Worm (Caenorhabditis elegans) whole organism, L4 larva: Measurements from ENCODE around the gene nlp-57.

Source experiments
- F10B5.3 ChIP-seq: sonication (generic microtip); optimal IDR thresholded peaks from 2 replicates; lab custom pipeline; 2016; ENCODE audit warnings: mild to moderate bottlenecking, missing genetic modification characterization, missing compliant biosample characterization
- F26F4.8 ChIP-seq: fragments of 200-800 bp; sonication (Bioruptor generic); conservative IDR thresholded peaks from 2 replicates; pipeline ENCODE4 v1.3.6; 2022; ENCODE audit warnings: missing genetic modification characterization, missing compliant biosample characterization
- aha-1 ChIP-seq: fragments of 150-350 bp; peaks from one replicate; lab custom pipeline; 2014; ENCODE audit warnings: missing biosample characterization, missing genetic modification characterization
- attf-4 ChIP-seq: sonication (generic microtip); optimal IDR thresholded peaks from 3 replicates; lab custom pipeline; 2017; ENCODE audit warnings: missing biosample characterization, missing genetic modification characterization
- ceh-28 ChIP-seq: fragments of 150-350 bp; optimal IDR thresholded peaks from 2 replicates; lab custom pipeline; 2014; ENCODE audit warnings: missing biosample characterization, missing genetic modification reagents, missing genetic modification characterization
- ces-1 ChIP-seq: fragments of 150-350 bp; sonication (generic microtip); optimal IDR thresholded peaks from 4 replicates; lab custom pipeline; 2014; ENCODE audit warnings: missing biosample characterization, missing genetic modification reagents, missing genetic modification characterization
- daf-16 ChIP-seq, 3 experiments: sonication (generic microtip); optimal IDR thresholded peaks; 2 replicates each; lab custom pipeline; 2016 to 2017; ENCODE audit warnings: missing genetic modification characterization in 3 of 3, missing genetic modification reagents in 3 of 3, mild to moderate bottlenecking in 2 of 3, missing compliant biosample characterization in 2 of 3, missing biosample characterization in 1 of 3, moderate library complexity in 1 of 3
- dmd-6 ChIP-seq: fragments of 200-800 bp; sonication (Bioruptor generic); IDR thresholded peaks from 2 replicates; pipeline ENCODE4 v1.3.6; 2022; ENCODE audit warnings: missing genetic modification reagents, missing genetic modification characterization, missing compliant biosample characterization
- dmd-9 ChIP-seq: fragments of 200-800 bp; sonication (Bioruptor generic); IDR thresholded peaks from 2 replicates; pipeline ENCODE4 v1.3.6; 2022; ENCODE audit warnings: missing genetic modification reagents, missing genetic modification characterization, missing compliant biosample characterization
- dve-1 ChIP-seq: sonication (generic microtip); optimal IDR thresholded peaks from 2 replicates; lab custom pipeline; 2017; ENCODE audit warnings: antibody characterized with exemption, mild to moderate bottlenecking, missing genetic modification characterization, missing compliant biosample characterization; ENCODE audit not compliant: insufficient read depth
- egl-27 ChIP-seq: sonication (generic microtip); optimal IDR thresholded peaks from 3 replicates; lab custom pipeline; 2017; ENCODE audit warnings: missing biosample characterization, missing genetic modification reagents, missing genetic modification characterization
- fkh-10 ChIP-seq: fragments of 150-350 bp; optimal IDR thresholded peaks from 2 replicates; lab custom pipeline; 2014; ENCODE audit warnings: missing biosample characterization, missing genetic modification reagents, missing genetic modification characterization
- hif-1 ChIP-seq, 2 experiments: sonication (generic microtip); optimal IDR thresholded peaks; 2 replicates each; lab custom pipeline; 2016 to 2017; ENCODE audit warnings: missing compliant biosample characterization in 2 of 2, missing genetic modification characterization in 2 of 2, missing genetic modification reagents in 2 of 2, missing genotype in 2 of 2, mild to moderate bottlenecking in 1 of 2
- hlh-11 ChIP-seq: fragments of 200-800 bp; sonication (Bioruptor generic); optimal IDR thresholded peaks from 2 replicates; lab custom pipeline; 2018; ENCODE audit warnings: mild to moderate bottlenecking, missing genetic modification characterization, missing compliant biosample characterization
- hlh-30 ChIP-seq: sonication (generic microtip); optimal IDR thresholded peaks from 2 replicates; lab custom pipeline; 2017; ENCODE audit warnings: antibody characterized with exemption, mild to moderate bottlenecking, missing genetic modification characterization, missing compliant biosample characterization; ENCODE audit not compliant: insufficient read depth
- mdl-1 ChIP-seq, 2 experiments: fragments of 150-350 bp in 1 of 2; sonication (generic microtip) in 1 of 2; optimal IDR thresholded peaks; 2 replicates each; lab custom pipeline; 2014 to 2017; ENCODE audit warnings: missing biosample characterization in 2 of 2, missing genetic modification characterization in 2 of 2
- mep-1 ChIP-seq: fragments of 150-350 bp; sonication (generic microtip); optimal IDR thresholded peaks from 3 replicates; lab custom pipeline; 2014; ENCODE audit warnings: missing biosample characterization, missing genetic modification characterization
- mxl-3 ChIP-seq: fragments of 200-800 bp; sonication (Bioruptor generic); optimal IDR thresholded peaks from 2 replicates; lab custom pipeline; 2018; ENCODE audit warnings: mild to moderate bottlenecking, missing genetic modification characterization, missing compliant biosample characterization
- nhr-10 ChIP-seq: fragments of 150-350 bp; optimal IDR thresholded peaks from 2 replicates; lab custom pipeline; 2014; ENCODE audit warnings: missing biosample characterization, missing genetic modification characterization
- nhr-11 ChIP-seq: fragments of 150-350 bp; optimal IDR thresholded peaks from 2 replicates; lab custom pipeline; 2014; ENCODE audit warnings: missing biosample characterization, missing genetic modification characterization
- nhr-111 ChIP-seq: fragments of 200-800 bp; sonication (Bioruptor generic); optimal IDR thresholded peaks from 2 replicates; lab custom pipeline; 2018; ENCODE audit warnings: mild to moderate bottlenecking, missing genetic modification characterization, missing compliant biosample characterization
- nhr-25 ChIP-seq: sonication (generic microtip); optimal IDR thresholded peaks from 2 replicates; lab custom pipeline; 2017; ENCODE audit warnings: missing genetic modification characterization, mild to moderate bottlenecking, missing compliant biosample characterization, antibody characterized with exemption, moderate library complexity, borderline replicate concordance; ENCODE audit not compliant: insufficient read depth
- nhr-28 ChIP-seq: fragments of 150-350 bp; optimal IDR thresholded peaks from 2 replicates; lab custom pipeline; 2014; ENCODE audit warnings: missing biosample characterization, missing genetic modification characterization
- nhr-41 ChIP-seq: fragments of 200-800 bp; sonication (Bioruptor generic); IDR thresholded peaks from 2 replicates; pipeline ENCODE4 v1.3.6; 2022; ENCODE audit warnings: missing genetic modification reagents, missing genetic modification characterization, missing compliant biosample characterization
- nhr-42 ChIP-seq: fragments of 200-800 bp; sonication (Bioruptor generic); IDR thresholded peaks from 2 replicates; pipeline ENCODE4 v1.3.6; 2022; ENCODE audit warnings: missing genetic modification characterization, missing compliant biosample characterization
- nhr-48 ChIP-seq: sonication (generic microtip); optimal IDR thresholded peaks from 2 replicates; lab custom pipeline; 2016; ENCODE audit warnings: mild to moderate bottlenecking, missing genetic modification characterization, missing compliant biosample characterization
- nhr-77 ChIP-seq: fragments of 150-350 bp; optimal IDR thresholded peaks from 2 replicates; lab custom pipeline; 2014; ENCODE audit warnings: missing biosample characterization, missing genetic modification characterization
- pha-4 ChIP-seq, 2 experiments: fragments of 150-350 bp in 1 of 2; fragments of 200-800 bp in 1 of 2; sonication (Bioruptor generic) in 1 of 2; IDR thresholded peaks in 1 of 2; optimal IDR thresholded peaks in 1 of 2; 2 replicates each; pipeline versions ENCODE4 v1.3.6 to Lab custom; 2014 to 2022; ENCODE audit warnings: missing genetic modification characterization in 2 of 2, missing genetic modification reagents in 2 of 2, missing biosample characterization in 1 of 2, missing compliant biosample characterization in 1 of 2
- php-3 ChIP-seq: fragments of 200-800 bp; sonication (Bioruptor generic); IDR thresholded peaks from 2 replicates; pipeline ENCODE4 v1.3.6; 2022; ENCODE audit warnings: missing genetic modification reagents, missing genetic modification characterization, missing compliant biosample characterization
- pqm-1 ChIP-seq: sonication (generic microtip); optimal IDR thresholded peaks from 2 replicates; lab custom pipeline; 2017; ENCODE audit warnings: missing biosample characterization, missing genetic modification characterization
- rbr-2 ChIP-seq: sonication (generic microtip); optimal IDR thresholded peaks from 2 replicates; lab custom pipeline; 2016; ENCODE audit warnings: missing genotype, missing genetic modification characterization, missing compliant biosample characterization
- saeg-2 ChIP-seq: fragments of 200-800 bp; sonication (Bioruptor generic); IDR thresholded peaks from 2 replicates; pipeline ENCODE4 v1.3.6; 2022; ENCODE audit warnings: missing genetic modification reagents, missing genetic modification characterization, missing compliant biosample characterization
- tag-97 ChIP-seq: fragments of 200-800 bp; sonication (Bioruptor generic); IDR thresholded peaks from 2 replicates; pipeline ENCODE4 v1.3.6; 2022; ENCODE audit warnings: missing genetic modification characterization, missing compliant biosample characterization
- tra-1 ChIP-seq: fragments of 200-800 bp; sonication (Bioruptor generic); IDR thresholded peaks from 2 replicates; pipeline ENCODE4 v1.3.6; 2022; ENCODE audit warnings: missing genetic modification reagents, missing genetic modification characterization, missing compliant biosample characterization
- unc-62 ChIP-seq, 3 experiments: fragments of 150-350 bp in 1 of 3; sonication (generic microtip); optimal IDR thresholded peaks in 2 of 3; peaks in 1 of 3; 1 replicate in 1 of 3; 2 replicates in 2 of 3; lab custom pipeline; 2014 to 2017; ENCODE audit warnings: missing biosample characterization in 3 of 3, missing genetic modification characterization in 3 of 3, missing genetic modification reagents in 3 of 3, missing genotype in 1 of 3
- zag-1 ChIP-seq: fragments of 150-350 bp; optimal IDR thresholded peaks from 2 replicates; lab custom pipeline; 2014; ENCODE audit warnings: missing biosample characterization, missing genetic modification characterization
- zip-11 ChIP-seq: fragments of 200-800 bp; sonication (Bioruptor generic); IDR thresholded peaks from 2 replicates; pipeline ENCODE4 v1.3.6; 2022; ENCODE audit warnings: missing genetic modification characterization, missing compliant biosample characterization

The nlp-57 gene

DNA sequence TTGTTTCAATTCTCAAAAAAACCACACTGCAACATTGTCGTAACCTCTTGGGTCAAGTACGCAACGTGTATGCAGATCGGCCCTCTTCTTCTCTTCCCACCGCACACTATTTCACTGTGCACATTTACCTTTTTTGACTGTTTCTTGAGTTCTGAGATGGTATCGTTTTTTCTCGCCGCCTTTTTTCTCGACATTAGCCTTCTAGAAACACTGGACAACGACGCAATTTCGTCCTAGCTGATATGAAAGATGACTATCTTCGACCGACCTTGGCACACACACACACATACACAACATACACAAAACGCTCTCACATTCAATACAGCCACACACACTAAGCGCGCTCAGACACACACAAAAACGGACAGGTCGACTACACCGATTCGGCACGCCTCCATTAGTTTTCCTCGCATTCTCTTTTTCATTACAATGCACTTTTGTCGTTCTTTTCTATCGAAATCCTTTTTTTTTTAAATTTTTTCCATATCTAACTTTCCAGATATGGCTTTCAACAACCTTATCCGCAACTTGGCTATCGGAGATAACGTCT, 22.6 kb downstream of the nlp-57 start, which contains the start of gene aco-1:
aco-1 (plus strand) TSS at position 500 of the 550 bp plus-strand sequence.
- peak; percentile 16 for TF ChIP-seq pqm-1
- TF ChIP-seq mep-1 (tag; lab: Kevin White, UChicago): peak; percentile 27
- TF ChIP-seq rbr-2 (tag; lab: Kevin White, UChicago): peak; percentile 4
- TF ChIP-seq php-3 (GFP tag; lab: Robert Waterston, UW): 0 out of 2 replicates have a peak, but pooled peaks have one; percentile 5
- TF ChIP-seq hlh-11 (tag; lab: Kevin White, UChicago): peak; percentile 77
- peak in 1 of 2 experiments; percentile 13 for TF ChIP-seq mdl-1 (tag; optimal IDR thresholded peaks at IDR 0.05; lab: Kevin White, UChicago)
- no peak for TF ChIP-seq nhr-25 (tag; lab: Kevin White, UChicago)
- no peak for TF ChIP-seq tag-97 (GFP tag; lab: Robert Waterston, UW)
- 0 out of 2 replicates have a peak, but pooled peaks have one; percentile 39 for TF ChIP-seq tra-1 (GFP tag; lab: Robert Waterston, UW)
- no peak for TF ChIP-seq saeg-2 (GFP tag; lab: Robert Waterston, UW)
- no peak for TF ChIP-seq daf-16 (GFP tag; optimal IDR thresholded peaks at IDR 0.05; lab: Kevin White, UChicago)
- peak; percentile 72 for TF ChIP-seq daf-16 (tag; optimal IDR thresholded peaks at IDR 0.05; lab: Kevin White, UChicago)
- TF ChIP-seq nhr-10 (tag; lab: Kevin White, UChicago): peak; percentile 39
- TF ChIP-seq dmd-6: peak; percentile 53
- peak; percentile 11 for TF ChIP-seq hlh-30 (tag; lab: Kevin White, UChicago)
- TF ChIP-seq aha-1 (tag; lab: Kevin White, UChicago): peak; percentile 83
- peak; percentile 14 for TF ChIP-seq mxl-3 (GFP tag; lab: Kevin White, UChicago)
- TF ChIP-seq nhr-42 (GFP tag; lab: Robert Waterston, UW): 0 out of 2 replicates have a peak, but pooled peaks have one; percentile 19
- TF ChIP-seq nhr-41: no peak
- TF ChIP-seq nhr-28: peak; percentile 99
- TF ChIP-seq F26F4.8 (GFP tag; lab: Robert Waterston, UW): no peak
- peak; percentile 60 for TF ChIP-seq dve-1 (tag; lab: Kevin White, UChicago)
- peak in 1 of 2 experiments; percentile 68 for TF ChIP-seq unc-62 (GFP tag; optimal IDR thresholded peaks at IDR 0.05 in 1 of 2; lab: Kevin White, UChicago)
- TF ChIP-seq unc-62 (tag; optimal IDR thresholded peaks at IDR 0.05; lab: Kevin White, UChicago): no peak

DNA sequence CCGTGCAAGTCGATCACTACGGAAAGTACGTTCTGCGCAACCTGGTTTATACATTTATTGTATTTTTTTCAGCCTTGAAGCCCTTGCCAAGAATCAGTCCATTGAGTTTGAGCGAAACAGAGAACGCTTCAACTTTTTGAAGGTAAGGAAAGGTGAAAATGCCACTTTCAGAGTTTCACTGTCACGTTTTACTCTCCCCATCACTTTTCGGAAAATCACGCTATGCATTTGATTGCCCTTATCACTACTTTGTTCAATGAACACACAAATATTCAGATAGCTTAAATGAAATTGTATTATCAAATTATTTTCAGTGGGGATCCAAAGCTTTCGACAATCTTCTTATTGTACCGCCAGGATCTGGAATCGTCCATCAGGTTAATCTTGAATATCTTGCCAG, 23.6 kb downstream of the nlp-57 start:
- TF ChIP-seq F26F4.8 (GFP tag; lab: Robert Waterston, UW): no peak
- TF ChIP-seq dve-1 (tag; lab: Kevin White, UChicago): peak; percentile 56
- TF ChIP-seq nhr-77 (tag; lab: Kevin White, UChicago): peak; percentile 63
- 0 out of 2 replicates have a peak, but pooled peaks have one; percentile 18 for TF ChIP-seq pha-4 (GFP tag; IDR thresholded peaks at IDR 0.05; lab: Robert Waterston, UW)
- TF ChIP-seq pha-4 (tag; optimal IDR thresholded peaks at IDR 0.05; lab: Kevin White, UChicago): no peak
- TF ChIP-seq fkh-10: no peak
- no peak for TF ChIP-seq daf-16 (GFP tag; optimal IDR thresholded peaks at IDR 0.05; lab: Kevin White, UChicago)
- peak; percentile 44 for TF ChIP-seq daf-16 (tag; optimal IDR thresholded peaks at IDR 0.05; lab: Kevin White, UChicago)
- TF ChIP-seq hlh-11 (tag; lab: Kevin White, UChicago): peak; percentile 10
- TF ChIP-seq pqm-1: peak; percentile 40
- TF ChIP-seq nhr-11 (tag; lab: Kevin White, UChicago): no peak
- peak in 1 of 2 experiments; percentile 19 for TF ChIP-seq mdl-1 (tag; optimal IDR thresholded peaks at IDR 0.05; lab: Kevin White, UChicago)
- TF ChIP-seq dmd-9: no peak
- no peak for TF ChIP-seq F10B5.3
- no peak for TF ChIP-seq ces-1 (GFP tag; lab: Kevin White, UChicago)
- TF ChIP-seq nhr-28: peak; percentile 78
- TF ChIP-seq hlh-30 (tag; lab: Kevin White, UChicago): peak; percentile 37
- TF ChIP-seq dmd-6: 0 out of 2 replicates have a peak, but pooled peaks have one; percentile 10
- TF ChIP-seq, all 104 proteins: peak for 10

DNA sequence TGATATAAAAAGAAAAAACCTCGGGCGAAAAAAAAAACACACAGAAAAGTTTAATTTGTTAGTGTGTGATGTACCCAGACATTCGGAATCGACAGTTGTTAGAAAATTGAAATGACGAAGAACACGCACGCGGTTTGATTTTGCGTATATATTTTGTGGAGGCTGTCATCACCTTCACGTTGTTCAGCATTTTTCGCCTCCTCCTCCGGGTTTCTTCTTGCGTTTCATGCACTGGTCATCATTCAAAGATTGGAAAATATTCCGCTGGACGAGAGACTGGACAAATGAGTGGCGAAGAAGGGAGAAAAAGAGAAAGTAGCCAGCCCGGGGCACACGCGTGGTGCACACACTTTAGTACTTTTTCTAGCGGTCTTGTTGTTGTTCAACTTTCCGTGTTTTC, 28.0 kb downstream of the nlp-57 start:
- TF ChIP-seq nhr-25 (tag; lab: Kevin White, UChicago): no peak
- TF ChIP-seq daf-16 (GFP tag; optimal IDR thresholded peaks at IDR 0.05; lab: Kevin White, UChicago): peak in 1 of 2 experiments; percentile 47
- peak; percentile 17 for TF ChIP-seq daf-16 (tag; optimal IDR thresholded peaks at IDR 0.05; lab: Kevin White, UChicago)
- TF ChIP-seq egl-27: no peak
- peak; percentile 33 for TF ChIP-seq nhr-11 (tag; lab: Kevin White, UChicago)
- TF ChIP-seq saeg-2 (GFP tag; lab: Robert Waterston, UW): no peak
- peak in 1 of 2 experiments; percentile 98 for TF ChIP-seq unc-62 (GFP tag; optimal IDR thresholded peaks at IDR 0.05 in 1 of 2; lab: Kevin White, UChicago)
- TF ChIP-seq unc-62 (tag; optimal IDR thresholded peaks at IDR 0.05; lab: Kevin White, UChicago): no peak
- no peak for TF ChIP-seq nhr-111
- TF ChIP-seq hlh-11 (tag; lab: Kevin White, UChicago): peak; percentile 42
- peak; percentile 48 for TF ChIP-seq hlh-30 (tag; lab: Kevin White, UChicago)
- peak; percentile 54 for TF ChIP-seq mxl-3 (GFP tag; lab: Kevin White, UChicago)
- TF ChIP-seq php-3 (GFP tag; lab: Robert Waterston, UW): no peak
- no peak for TF ChIP-seq nhr-77 (tag; lab: Kevin White, UChicago)
- no peak for TF ChIP-seq zag-1
- no peak for TF ChIP-seq nhr-41
- TF ChIP-seq attf-4 (tag; lab: Kevin White, UChicago): no peak
- no peak for TF ChIP-seq F26F4.8 (GFP tag; lab: Robert Waterston, UW)
- no peak for TF ChIP-seq tag-97 (GFP tag; lab: Robert Waterston, UW)
- TF ChIP-seq hif-1 (tag; optimal IDR thresholded peaks at IDR 0.05; lab: Kevin White, UChicago): peak in 1 of 2 experiments; percentile 16
- TF ChIP-seq aha-1 (tag; lab: Kevin White, UChicago): no peak
- TF ChIP-seq zip-11 (GFP tag; lab: Robert Waterston, UW): no peak
- no peak for TF ChIP-seq ceh-28 (tag; lab: Kevin White, UChicago)
- TF ChIP-seq nhr-48 (tag; lab: Kevin White, UChicago): no peak
- TF ChIP-seq, all 104 proteins: peak for 7
